Fruit fly (Drosophila melanogaster): Measurements from ENCODE around the gene CG42813.

Gene CG42813

dm6 chr3R:27273118-27274062 is 45.0 kb upstream of the CG42813 start, which contains the start of gene CG5934 (continued):
- TF ChIP-seq lz (GFP tag; optimal IDR thresholded peaks at IDR 0.05) (peak; percentile 35), CG3032 (tag; optimal IDR thresholded peaks at IDR 0.05) (peak; percentile 2), acj6 (GFP tag; optimal IDR thresholded peaks at IDR 0.05) (peak; percentile 11), CG11902 (GFP tag; optimal IDR thresholded peaks at IDR 0.05) (peak; percentile 10), cyc (GFP tag; optimal IDR thresholded peaks at IDR 0.05) (peak; percentile 53)

dm6 chr3R:27272233-27272632 is 43.9 kb upstream of the CG42813 start:
- no peak for TF ChIP-seq Met (GFP tag; optimal IDR thresholded peaks at IDR 0.05)
- TF ChIP-seq ss (GFP tag; optimal IDR thresholded peaks at IDR 0.05): peak in 1 of 2 experiments; percentile 22
- TF ChIP-seq CG3032 (tag; optimal IDR thresholded peaks at IDR 0.05): peak; percentile 15
- TF ChIP-seq Sox14 (GFP tag; optimal IDR thresholded peaks at IDR 0.05): peak; percentile 31
- peak; percentile 46 for TF ChIP-seq Eip78C (GFP tag)

DNA sequence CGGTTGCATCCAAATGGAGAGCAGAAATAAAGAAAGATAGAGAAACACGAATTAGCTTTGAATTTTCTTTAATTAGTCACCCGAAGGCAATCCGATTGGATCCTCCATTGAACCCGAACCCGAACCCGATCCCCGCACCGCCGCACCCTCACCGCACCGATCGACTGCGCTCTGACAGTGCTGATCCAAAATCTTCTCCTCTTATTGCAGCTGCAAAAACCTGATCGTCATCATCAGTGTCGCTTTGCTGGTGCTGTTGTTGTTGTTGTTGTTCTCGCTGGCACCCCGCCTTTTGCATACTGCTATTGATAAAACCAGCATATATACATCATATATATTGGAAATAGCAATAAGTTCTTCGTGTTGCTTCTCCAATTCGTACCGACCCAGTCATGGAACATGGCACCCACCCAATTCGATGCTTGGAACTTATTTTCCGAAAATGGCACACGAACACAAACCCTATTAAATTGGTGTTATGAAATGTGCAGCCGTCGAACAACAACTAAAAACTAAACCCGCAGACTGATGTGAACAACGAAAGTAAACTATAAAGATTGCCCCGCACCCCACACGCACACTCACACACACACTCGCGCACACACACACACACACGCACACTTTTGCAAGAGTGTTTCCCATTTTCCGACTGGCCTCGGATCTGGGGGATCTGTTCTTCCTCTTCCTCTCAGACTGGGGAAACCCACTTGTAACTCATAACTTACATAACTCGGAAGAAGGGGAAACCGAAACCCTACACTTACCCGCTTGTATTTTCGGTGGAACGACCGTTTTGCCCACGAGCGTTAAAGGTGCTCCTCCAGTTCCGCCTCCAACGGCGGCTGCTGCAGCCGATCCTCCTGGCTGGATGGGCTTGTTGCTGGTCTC is 42.3 kb upstream of the CG42813 start:
- 0 out of 3 replicates have a peak, but pooled peaks have one; percentile 20 for TF ChIP-seq CG8119 (GFP tag; IDR thresholded peaks at IDR 0.05)
- TF ChIP-seq salr (GFP tag; optimal IDR thresholded peaks at IDR 0.05): no peak
- peak; percentile 54 for TF ChIP-seq Eip78C (GFP tag)
- no peak for TF ChIP-seq CG32006 (GFP tag; optimal IDR thresholded peaks at IDR 0.05)
- no peak for TF ChIP-seq Ets21C (GFP tag; optimal IDR thresholded peaks at IDR 0.05)
- no peak for TF ChIP-seq Hr39 (GFP tag; optimal IDR thresholded peaks at IDR 0.05)
- no peak for TF ChIP-seq acj6 (GFP tag; optimal IDR thresholded peaks at IDR 0.05)
- peak; percentile 98 for TF ChIP-seq svp (GFP tag)
- TF ChIP-seq lz (GFP tag; optimal IDR thresholded peaks at IDR 0.05): no peak
- no peak for TF ChIP-seq dac (GFP tag; optimal IDR thresholded peaks at IDR 0.05)
- peak; percentile 22 to 44 for TF ChIP-seq ss (GFP tag; optimal IDR thresholded peaks at IDR 0.05)
- no peak for TF ChIP-seq CG8319 (GFP tag; optimal IDR thresholded peaks at IDR 0.05)
- peak; percentile 25 for TF ChIP-seq CG6276 (GFP tag; optimal IDR thresholded peaks at IDR 0.05)
- TF ChIP-seq CG11762 (GFP tag; optimal IDR thresholded peaks at IDR 0.05; ENCODE audit: insufficient read depth): no peak
- no peak for TF ChIP-seq pdm3 (GFP tag; optimal IDR thresholded peaks at IDR 0.05)
- peak; percentile 1 for TF ChIP-seq spab (GFP tag; optimal IDR thresholded peaks at IDR 0.05)
- TF ChIP-seq dsx (GFP tag; optimal IDR thresholded peaks at IDR 0.05; ENCODE audit: poor library complexity, severe bottlenecking): no peak
- no peak for TF ChIP-seq cyc (GFP tag; optimal IDR thresholded peaks at IDR 0.05)
- TF ChIP-seq CG6792 (GFP tag; optimal IDR thresholded peaks at IDR 0.05): no peak
- no peak for TF ChIP-seq Sox15 (GFP tag; optimal IDR thresholded peaks at IDR 0.05)
- TF ChIP-seq eg (GFP tag; IDR thresholded peaks at IDR 0.05): no peak
- TF ChIP-seq Eip93F (GFP tag; optimal IDR thresholded peaks at IDR 0.05): no peak
- no peak for TF ChIP-seq fd59A (GFP tag; optimal IDR thresholded peaks at IDR 0.05)
- TF ChIP-seq CG9139 (GFP tag; optimal IDR thresholded peaks at IDR 0.05): peak; percentile 8
- TF ChIP-seq CG6808 (GFP tag; optimal IDR thresholded peaks at IDR 0.05): peak; percentile 10
- TF ChIP-seq CG3032 (tag; optimal IDR thresholded peaks at IDR 0.05): no peak
- TF ChIP-seq CG10631 (GFP tag; optimal IDR thresholded peaks at IDR 0.05): no peak
- no peak for TF ChIP-seq CG4318 (GFP tag; optimal IDR thresholded peaks at IDR 0.05)
- no peak for TF ChIP-seq CG34406 (GFP tag; optimal IDR thresholded peaks at IDR 0.05)
- TF ChIP-seq fkh (GFP tag; optimal IDR thresholded peaks at IDR 0.05): no peak
- TF ChIP-seq CG3919 (GFP tag; optimal IDR thresholded peaks at IDR 0.05): peak; percentile 27
- TF ChIP-seq Sox14 (GFP tag; optimal IDR thresholded peaks at IDR 0.05): no peak
- TF ChIP-seq CG7368 (GFP tag; optimal IDR thresholded peaks at IDR 0.05): no peak
- no peak for TF ChIP-seq net (GFP tag; optimal IDR thresholded peaks at IDR 0.05)
- TF ChIP-seq CG6163 (GFP tag; IDR thresholded peaks at IDR 0.05): no peak
- TF ChIP-seq Blimp-1 (GFP tag; optimal IDR thresholded peaks at IDR 0.05): no peak
- TF ChIP-seq CG15336 (GFP tag; IDR thresholded peaks at IDR 0.05): no peak
- TF ChIP-seq CG31627 (GFP tag; optimal IDR thresholded peaks at IDR 0.05): no peak
- TF ChIP-seq topi (GFP tag; optimal IDR thresholded peaks at IDR 0.05): no peak
- TF ChIP-seq Hr38 (GFP tag; optimal IDR thresholded peaks at IDR 0.05): no peak

Measured in whole organism, prepupa.